Fruit fly (Drosophila melanogaster) whole organism, pupa: ENCODE results near the gene fz2.
A peak's percentile ranks its signal among the peaks of the same experiment; 100 is the strongest.

ENCODE experiments used
- CG10348 ChIP-seq: fragments of 200-800 bp; sonication (Bioruptor generic); IDR thresholded peaks from 2 replicates; pipeline ENCODE4 v1.3.6; 2022; ENCODE audit warnings: missing biosample characterization, missing genetic modification characterization
- CG12605 ChIP-seq: fragments of 200-800 bp; sonication (Bioruptor generic); IDR thresholded peaks from 2 replicates; pipeline ENCODE4 v1.3.6; 2022; ENCODE audit warnings: missing biosample characterization, missing genetic modification characterization
- CG13204 ChIP-seq: fragments of 200-800 bp; sonication (Bioruptor generic); optimal IDR thresholded peaks from 2 replicates; lab custom pipeline; 2018; ENCODE audit warnings: missing biosample characterization, mild to moderate bottlenecking, missing genetic modification characterization, moderate library complexity
- CG14655 ChIP-seq: fragments of 200-800 bp; sonication (Bioruptor generic); optimal IDR thresholded peaks from 3 replicates; lab custom pipeline; 2017; ENCODE audit warnings: mild to moderate bottlenecking, missing biosample characterization, missing genetic modification reagents, missing genetic modification characterization
- CG15710 ChIP-seq: fragments of 200-800 bp; sonication (Bioruptor generic); optimal IDR thresholded peaks from 2 replicates; lab custom pipeline; 2018; ENCODE audit warnings: missing biosample characterization, mild to moderate bottlenecking, missing genetic modification characterization, moderate library complexity
- CG17806 ChIP-seq: fragments of 200-800 bp; sonication (Bioruptor generic); optimal IDR thresholded peaks from 2 replicates; lab custom pipeline; 2018; ENCODE audit warnings: missing biosample characterization, mild to moderate bottlenecking, missing genetic modification characterization, moderate library complexity
- CG32121 ChIP-seq: fragments of 200-800 bp; sonication (Bioruptor generic); IDR thresholded peaks from 2 replicates; pipeline ENCODE4 v1.3.6; 2022; ENCODE audit warnings: missing biosample characterization, missing genetic modification characterization
- CG34367 ChIP-seq: fragments of 200-800 bp; sonication (Bioruptor generic); optimal IDR thresholded peaks from 2 replicates; lab custom pipeline; 2018; ENCODE audit warnings: missing biosample characterization, mild to moderate bottlenecking, missing genetic modification characterization
- CG4496 ChIP-seq: fragments of 200-800 bp; sonication (Bioruptor generic); IDR thresholded peaks from 3 replicates; pipeline ENCODE4 v1.3.6; 2022; ENCODE audit warnings: missing biosample characterization, missing genetic modification characterization
- CG8159 ChIP-seq: fragments of 200-800 bp; sonication (Bioruptor generic); optimal IDR thresholded peaks from 3 replicates; lab custom pipeline; 2018; ENCODE audit warnings: missing biosample characterization, mild to moderate bottlenecking, missing genetic modification characterization, moderate library complexity
- CG8301 ChIP-seq: fragments of 200-800 bp; sonication (Bioruptor generic); optimal IDR thresholded peaks from 2 replicates; lab custom pipeline; 2018; ENCODE audit warnings: missing biosample characterization, mild to moderate bottlenecking, missing genetic modification characterization
- CG9948 ChIP-seq: fragments of 200-800 bp; sonication (Bioruptor generic); optimal IDR thresholded peaks from 2 replicates; lab custom pipeline; 2018; ENCODE audit warnings: missing biosample characterization, mild to moderate bottlenecking, missing genetic modification characterization, moderate library complexity
- D1 ChIP-seq: fragments of 200-800 bp; sonication (Bioruptor generic); optimal IDR thresholded peaks from 2 replicates; lab custom pipeline; 2018; ENCODE audit warnings: missing biosample characterization, mild to moderate bottlenecking, missing genetic modification characterization, moderate library complexity
- EcR ChIP-seq: fragments of 200-800 bp; sonication (Bioruptor generic); optimal IDR thresholded peaks from 3 replicates; lab custom pipeline; 2019; ENCODE audit warnings: missing biosample characterization, missing genetic modification characterization, mild to moderate bottlenecking, moderate library complexity, missing genetic modification reagents
- Ets98B ChIP-seq: fragments of 200-800 bp; sonication (Bioruptor generic); IDR thresholded peaks from 2 replicates; pipeline ENCODE4 v1.3.6; 2022; ENCODE audit warnings: missing biosample characterization, missing genetic modification characterization
- Pif1A ChIP-seq: fragments of 200-800 bp; sonication (Bioruptor generic); optimal IDR thresholded peaks from 3 replicates; lab custom pipeline; 2016; ENCODE audit warnings: missing biosample characterization, missing genetic modification characterization
- Pif1B ChIP-seq: fragments of 200-800 bp; sonication (Bioruptor generic); optimal IDR thresholded peaks from 3 replicates; lab custom pipeline; 2016; ENCODE audit warnings: missing biosample characterization, missing genetic modification characterization
- Snoo ChIP-seq: fragments of 200-800 bp; sonication (Bioruptor generic); optimal IDR thresholded peaks from 3 replicates; lab custom pipeline; 2017; ENCODE audit warnings: missing biosample characterization, mild to moderate bottlenecking, missing genetic modification characterization, inconsistent platforms
- fd96Ca ChIP-seq: fragments of 200-800 bp; sonication (Bioruptor generic); IDR thresholded peaks from 3 replicates; pipeline ENCODE4 v1.3.6; 2022; ENCODE audit warnings: missing biosample characterization, missing genetic modification characterization
- gl ChIP-seq: fragments of 200-800 bp; sonication (Bioruptor generic); optimal IDR thresholded peaks from 2 replicates; lab custom pipeline; 2018; ENCODE audit warnings: missing biosample characterization, mild to moderate bottlenecking, missing genetic modification characterization
- rn ChIP-seq: fragments of 200-800 bp; sonication (Bioruptor generic); IDR thresholded peaks from 2 replicates; pipeline ENCODE4 v1.3.6; 2022; ENCODE audit warnings: missing biosample characterization, missing genetic modification characterization

The fz2 gene

DNA sequence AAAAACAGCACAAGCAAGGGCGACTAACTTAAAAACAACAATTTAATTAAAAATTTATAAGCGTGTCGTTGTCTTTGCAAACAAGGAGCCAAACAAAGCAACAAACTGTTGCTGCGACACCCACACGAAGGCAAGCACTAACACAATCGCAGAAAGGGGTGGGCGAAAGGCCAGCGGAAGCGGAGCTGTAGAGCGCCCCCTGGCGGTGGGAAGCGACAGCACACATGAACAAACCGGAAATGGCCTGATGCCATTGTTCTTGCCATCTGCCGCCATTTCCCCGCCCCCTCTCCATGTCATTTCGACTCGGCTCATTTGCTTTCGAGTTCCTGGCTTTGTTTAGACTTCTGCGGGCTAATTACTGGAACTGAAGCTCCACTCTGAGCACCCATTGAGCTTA, 102.6 kb downstream of the fz2 start:
- no peak for TF ChIP-seq rn
- TF ChIP-seq CG34367 (tag; lab: Kevin White, UChicago) = no peak
- TF ChIP-seq, all 21 proteins: peak for 0

DNA sequence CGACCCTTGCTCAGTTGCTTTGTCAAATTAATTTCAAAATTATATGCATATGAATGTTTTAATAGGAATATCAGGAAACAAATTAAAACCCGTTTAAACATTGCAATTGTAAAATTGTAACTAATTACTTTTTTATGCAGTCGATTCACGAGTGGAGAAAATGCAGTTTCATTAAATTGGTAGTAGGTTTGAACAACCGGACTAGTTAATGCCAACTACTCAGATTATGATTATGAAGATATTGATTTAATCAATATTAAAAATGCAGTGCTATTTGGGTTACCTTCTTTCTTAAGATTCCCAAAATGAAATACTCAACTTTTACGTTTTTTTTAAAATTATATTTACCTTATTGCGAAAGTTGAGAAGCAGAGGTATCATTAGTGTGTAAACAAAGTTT, 105.6 kb downstream of the fz2 start, which contains the start of gene Spn75F:
TSS of gene Spn75F (minus strand) at position 101 of the 400 bp plus-strand sequence.
- no peak for TF ChIP-seq CG17806 (tag; lab: Kevin White, UChicago)
- TF ChIP-seq CG15710 (tag; lab: Kevin White, UChicago) = no peak
- no peak for TF ChIP-seq gl
- no peak for TF ChIP-seq CG14655 (GFP tag; lab: Kevin White, UChicago)
- TF ChIP-seq D1 (tag; lab: Kevin White, UChicago) = no peak
- TF ChIP-seq CG8159 = no peak
- TF ChIP-seq Ets98B = no peak
- TF ChIP-seq CG12605 (GFP tag; lab: Robert Waterston, UW) = no peak
- TF ChIP-seq CG34367 (tag; lab: Kevin White, UChicago) = no peak
- no peak for TF ChIP-seq CG9948
- TF ChIP-seq CG10348 = no peak

DNA sequence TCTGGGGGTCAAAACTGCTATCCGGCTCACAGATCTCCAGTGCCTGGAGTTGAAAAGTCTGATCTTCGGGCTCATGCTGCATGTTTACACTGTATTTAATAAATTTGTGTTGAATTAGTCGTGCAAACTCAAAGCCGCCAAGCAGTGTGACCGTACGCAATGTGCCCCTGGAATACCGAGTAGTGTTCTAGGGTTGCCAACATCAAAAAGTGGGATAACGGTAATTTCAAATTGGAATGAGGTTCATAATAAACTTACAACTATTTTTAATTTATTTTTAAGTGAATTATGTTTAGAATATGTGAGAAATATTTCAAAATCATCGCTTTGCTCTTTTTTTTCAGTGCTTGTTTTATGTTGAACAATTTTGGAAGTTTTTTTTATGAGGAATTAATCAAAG, 135.0 kb downstream of the fz2 start, which contains the start of gene Gem2:
TSS of gene Gem2 (minus strand) at position 176 of the 400 bp plus-strand sequence.
- TF ChIP-seq D1 (tag; lab: Kevin White, UChicago) (peak; percentile 88), CG34367 (tag; lab: Kevin White, UChicago) (no peak)
- TF ChIP-seq, all 21 proteins: peak for 1

DNA sequence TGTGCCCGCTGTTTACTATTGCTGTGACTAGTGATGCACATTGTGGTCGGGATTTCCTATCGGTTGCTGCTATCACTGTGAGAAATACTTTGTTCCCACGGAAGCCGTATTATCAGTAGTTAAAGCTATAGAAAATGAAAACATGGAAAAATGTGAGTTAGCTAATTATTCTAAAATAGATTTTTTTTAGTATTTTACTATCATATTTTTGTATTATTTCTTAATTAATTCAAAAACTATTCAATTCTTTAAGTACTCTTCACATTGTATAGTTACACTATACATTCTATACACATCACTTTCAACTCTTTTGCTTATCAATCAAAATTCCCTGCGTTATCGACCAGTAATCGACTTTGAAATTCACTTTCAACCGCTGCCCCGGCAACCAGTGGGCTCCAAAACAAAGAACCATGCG, 137.5 kb downstream of the fz2 start, which contains the start of the genes Naxd and CG14079:
TSS of gene Naxd (minus strand) at position 45 of the 418 bp plus-strand sequence.
TSS of gene CG14079 (plus strand) at position 335 of the 418 bp plus-strand sequence.
- TF ChIP-seq CG9948 (peak; percentile 69), Pif1A (GFP tag; lab: Kevin White, UChicago) (no peak), Pif1B (peak; percentile 70), D1 (tag; lab: Kevin White, UChicago) (no peak), CG8159 (peak; percentile 71), CG8301 (tag; lab: Kevin White, UChicago) (peak; percentile 73), CG4496 (GFP tag; lab: Robert Waterston, UW) (peak; percentile 86), CG32121 (GFP tag; lab: Robert Waterston, UW) (peak; percentile 77), CG10348 (peak; percentile 42; the same call in 1 of the 2 replicates), EcR (no peak), Snoo (peak; percentile 61), gl (peak; percentile 18), Ets98B (peak; percentile 75), CG15710 (tag; lab: Kevin White, UChicago) (peak; percentile 83), CG12605 (GFP tag; lab: Robert Waterston, UW) (peak; percentile 64), CG13204 (GFP tag; lab: Kevin White, UChicago) (no peak), fd96Ca (GFP tag; lab: Robert Waterston, UW) (no peak; the same call in 2 of the 3 replicates), CG34367 (tag; lab: Kevin White, UChicago) (peak; percentile 64), CG14655 (GFP tag; lab: Kevin White, UChicago) (peak; percentile 83), CG17806 (tag; lab: Kevin White, UChicago) (peak; percentile 85), rn (peak; percentile 54)

DNA sequence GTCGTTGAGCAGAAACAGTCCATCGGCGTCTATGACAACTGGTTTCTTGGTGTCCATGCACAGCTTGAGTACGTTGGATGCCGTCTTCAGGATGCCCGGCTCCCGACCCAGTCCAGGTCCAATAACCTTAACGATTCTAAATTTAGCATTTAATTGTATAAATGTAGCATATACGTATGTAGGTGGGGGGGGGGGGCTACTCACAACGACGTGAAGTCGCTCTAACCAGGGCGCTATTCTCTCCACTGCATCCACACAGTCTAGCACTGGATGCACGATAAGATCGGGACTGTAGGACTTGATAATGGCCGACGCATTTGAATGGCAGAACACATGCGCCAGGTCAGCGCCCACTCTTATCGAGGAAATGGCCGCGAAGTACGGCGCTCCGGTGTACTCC, 138.1 kb downstream of the fz2 start:
- peak; percentile 41 for TF ChIP-seq EcR
- TF ChIP-seq CG34367 (tag; lab: Kevin White, UChicago) = no peak

DNA sequence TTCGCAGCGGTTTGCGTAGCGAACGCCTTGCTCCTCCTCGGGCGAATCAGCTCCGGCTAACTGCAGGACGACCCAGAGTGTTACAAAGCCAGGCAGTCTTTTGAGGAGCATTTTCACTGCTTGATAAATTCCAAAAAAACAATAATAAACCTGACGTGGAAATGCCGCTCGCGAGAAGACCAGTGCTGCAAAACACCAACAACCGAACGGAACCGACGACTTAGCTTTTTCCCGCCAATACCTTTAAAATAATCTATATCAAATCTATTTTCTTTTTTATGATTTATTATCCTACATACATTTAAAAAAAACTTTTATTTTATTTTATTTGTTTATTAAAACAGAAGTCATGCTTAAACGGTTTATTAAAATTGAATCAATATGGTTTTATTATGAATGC, 139.1 kb downstream of the fz2 start, which contains the start of gene CNPYb:
TSS of gene CNPYb (minus strand) at position 186 of the 400 bp plus-strand sequence.
- TF ChIP-seq D1 (tag; lab: Kevin White, UChicago) (peak; percentile 6), CG9948 (no peak), Pif1B (peak; percentile 1), EcR (no peak), Snoo (no peak), CG13204 (GFP tag; lab: Kevin White, UChicago) (no peak), Ets98B (no peak), CG10348 (no peak), CG14655 (GFP tag; lab: Kevin White, UChicago) (no peak), gl (no peak), CG17806 (tag; lab: Kevin White, UChicago) (no peak), fd96Ca (GFP tag; lab: Robert Waterston, UW) (no peak)
- TF ChIP-seq, all 21 proteins: peak for 2

DNA sequence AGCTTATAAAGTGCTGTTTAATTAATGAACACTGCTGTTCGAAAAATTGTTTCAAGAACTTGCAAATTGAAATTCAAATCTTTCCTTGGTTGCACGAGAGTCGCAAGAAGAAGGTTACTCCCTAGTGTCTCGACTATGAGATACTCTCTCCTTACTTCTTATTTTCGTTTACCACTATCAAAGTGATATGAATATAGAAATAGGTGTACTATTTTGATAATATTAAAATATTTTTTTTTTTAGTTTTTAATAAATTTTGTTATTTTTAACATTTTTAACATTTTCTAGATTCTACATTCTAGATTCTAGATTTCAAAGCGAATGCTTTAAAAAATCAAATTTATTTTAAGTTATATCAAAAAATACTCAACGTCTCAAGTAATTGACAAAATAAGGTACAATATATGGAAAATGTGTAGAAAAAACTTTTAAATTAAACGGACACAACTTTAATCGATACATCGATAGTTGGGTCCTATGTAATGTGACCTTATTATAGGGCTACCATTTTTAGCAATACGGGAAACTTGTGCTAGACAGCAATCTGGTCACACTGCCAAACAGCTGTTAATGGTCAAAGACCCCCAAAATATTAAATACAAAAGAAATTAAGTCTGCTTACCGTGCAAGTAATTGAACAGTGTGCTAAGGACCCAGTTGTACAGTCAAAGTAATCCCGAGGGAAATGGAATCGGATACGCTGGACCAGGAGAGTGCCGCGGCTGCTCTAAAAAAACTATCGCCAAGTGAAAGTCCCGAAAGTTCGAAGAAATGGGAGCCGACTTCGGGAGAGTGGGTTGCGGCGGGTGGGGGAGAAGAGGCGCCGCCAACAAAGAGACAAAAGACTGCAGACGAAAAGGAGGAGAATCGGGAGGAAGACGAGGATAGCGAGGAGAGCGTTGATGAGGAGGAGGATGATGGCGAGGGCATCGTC, 142.8 kb downstream of the fz2 start, which contains the start of gene MESR6:
TSS of gene MESR6 (plus strand) at position 546 of the 934 bp plus-strand sequence.
- no peak for TF ChIP-seq fd96Ca (GFP tag; lab: Robert Waterston, UW)
- TF ChIP-seq CG17806 (tag; lab: Kevin White, UChicago) = peak; percentile 17
- TF ChIP-seq EcR = peak; percentile 100
- TF ChIP-seq CG14655 (GFP tag; lab: Kevin White, UChicago) = no peak
- no peak for TF ChIP-seq CG12605 (GFP tag; lab: Robert Waterston, UW)
- TF ChIP-seq D1 (tag; lab: Kevin White, UChicago) = peak; percentile 51
